Worm (Caenorhabditis elegans) whole organism, late embryonic: ENCODE results near the gene ceh-54.

Source experiments
- C38D4.7 ChIP-seq: fragments of 200-800 bp; sonication (Bioruptor generic); optimal IDR thresholded peaks from 2 replicates; lab custom pipeline; 2018; ENCODE audit warnings: mild to moderate bottlenecking, missing genetic modification characterization, moderate library complexity, missing compliant biosample characterization
- K02D7.2 ChIP-seq: sonication (generic microtip); optimal IDR thresholded peaks from 2 replicates; lab custom pipeline; 2017; ENCODE audit warnings: mild to moderate bottlenecking, missing genetic modification characterization, missing compliant biosample characterization
- nfya-1 ChIP-seq: sonication (generic microtip); optimal IDR thresholded peaks from 2 replicates; lab custom pipeline; 2017; ENCODE audit warnings: missing genetic modification characterization, mild to moderate bottlenecking, missing compliant biosample characterization, antibody characterized with exemption, moderate library complexity
- rnt-1 ChIP-seq: sonication (generic microtip); optimal IDR thresholded peaks from 2 replicates; lab custom pipeline; 2016; ENCODE audit warnings: missing genetic modification characterization, missing compliant biosample characterization
- sox-2 ChIP-seq: fragments of 200-800 bp; sonication (Bioruptor generic); IDR thresholded peaks from 2 replicates; pipeline ENCODE4 v1.3.6; 2022; ENCODE audit warnings: missing genetic modification reagents, missing genetic modification characterization, missing compliant biosample characterization

ce11 chrX:6169252-6169651 lies 24.8 kb downstream of the ceh-54 start, which contains the start of gene T25B2.2:
- TF ChIP-seq K02D7.2 (tag; lab: Kevin White, UChicago) (no peak), sox-2 (GFP tag; lab: Robert Waterston, UW) (no peak), nfya-1 (tag; lab: Kevin White, UChicago) (no peak), rnt-1 (no peak), C38D4.7 (no peak)
